Worm (Caenorhabditis elegans) whole organism, young adult: ENCODE data around the gene C50B8.4.

Experiments used
- B0019.2 ChIP-seq: fragments of 200-800 bp; sonication (Bioruptor generic); conservative IDR thresholded peaks from 2 replicates; pipeline ENCODE4 v1.3.6; 2022; ENCODE audit warnings: missing genetic modification reagents, missing genetic modification characterization, missing compliant biosample characterization
- F39B2.1 ChIP-seq: fragments of 200-800 bp; sonication (Bioruptor generic); IDR thresholded peaks from 2 replicates; pipeline ENCODE4 v1.3.6; 2022; ENCODE audit warnings: missing genetic modification reagents, missing genetic modification characterization, missing compliant biosample characterization
- F57A8.1 ChIP-seq: fragments of 200-800 bp; sonication (Bioruptor generic); optimal IDR thresholded peaks from 2 replicates; lab custom pipeline; 2018; ENCODE audit warnings: mild to moderate bottlenecking, missing genetic modification characterization, moderate library complexity, missing compliant biosample characterization
- K12H6.12 ChIP-seq: fragments of 200-800 bp; sonication (Bioruptor generic); optimal IDR thresholded peaks from 2 replicates; lab custom pipeline; 2018; ENCODE audit warnings: mild to moderate bottlenecking, missing genetic modification characterization, missing compliant biosample characterization
- Y53F4B.3 ChIP-seq: fragments of 200-800 bp; sonication (Bioruptor generic); IDR thresholded peaks from 2 replicates; pipeline ENCODE4 v1.3.6; 2022; ENCODE audit warnings: missing genetic modification reagents, missing genetic modification characterization, missing compliant biosample characterization
- Y95B8A.8 ChIP-seq: fragments of 200-800 bp; sonication (Bioruptor generic); IDR thresholded peaks from 2 replicates; pipeline ENCODE4 v1.3.6; 2022; ENCODE audit warnings: missing genetic modification reagents, missing genetic modification characterization, missing compliant biosample characterization
- akir-1 ChIP-seq: fragments of 200-800 bp; sonication (Bioruptor generic); optimal IDR thresholded peaks from 2 replicates; lab custom pipeline; 2018; ENCODE audit warnings: mild to moderate bottlenecking, missing genetic modification characterization, moderate library complexity, missing compliant biosample characterization
- atf-7 ChIP-seq: sonication (generic microtip); optimal IDR thresholded peaks from 2 replicates; lab custom pipeline; 2017; ENCODE audit warnings: mild to moderate bottlenecking, missing genetic modification characterization, missing compliant biosample characterization
- attf-3 ChIP-seq: fragments of 200-800 bp; sonication (Bioruptor generic); conservative IDR thresholded peaks from 2 replicates; pipeline ENCODE4 v1.3.6; 2022; ENCODE audit warnings: missing genetic modification reagents, missing genetic modification characterization, missing compliant biosample characterization
- attf-6 ChIP-seq: fragments of 200-800 bp; sonication (Bioruptor generic); IDR thresholded peaks from 2 replicates; pipeline ENCODE4 v1.3.6; 2022; ENCODE audit warnings: missing genetic modification reagents, missing genetic modification characterization, missing compliant biosample characterization
- cebp-2 ChIP-seq: fragments of 200-800 bp; sonication (Bioruptor generic); IDR thresholded peaks from 2 replicates; pipeline ENCODE4 v1.3.6; 2022; ENCODE audit warnings: missing genetic modification characterization, missing compliant biosample characterization
- ceh-27 ChIP-seq: fragments of 200-800 bp; sonication (Bioruptor generic); optimal IDR thresholded peaks from 2 replicates; lab custom pipeline; 2018; ENCODE audit warnings: mild to moderate bottlenecking, missing genetic modification characterization, moderate library complexity, missing compliant biosample characterization
- ceh-40 ChIP-seq: fragments of 200-800 bp; sonication (Bioruptor generic); IDR thresholded peaks from 2 replicates; pipeline ENCODE4 v1.3.6; 2022; ENCODE audit warnings: missing genetic modification characterization, missing compliant biosample characterization
- ceh-91 ChIP-seq: fragments of 200-800 bp; sonication (Bioruptor generic); IDR thresholded peaks from 2 replicates; pipeline ENCODE4 v1.3.6; 2022; ENCODE audit warnings: missing genetic modification reagents, missing genetic modification characterization, missing compliant biosample characterization
- dox-1 ChIP-seq: fragments of 200-800 bp; sonication (Bioruptor generic); IDR thresholded peaks from 2 replicates; pipeline ENCODE4 v1.3.6; 2022; ENCODE audit warnings: missing genetic modification reagents, missing genetic modification characterization, missing compliant biosample characterization
- dpl-1 ChIP-seq: fragments of 150-350 bp; optimal IDR thresholded peaks from 2 replicates; lab custom pipeline; 2014; ENCODE audit warnings: missing biosample characterization, missing genetic modification reagents, missing genetic modification characterization
- ets-4 ChIP-seq: fragments of 200-800 bp; sonication (Bioruptor generic); optimal IDR thresholded peaks from 2 replicates; lab custom pipeline; 2018; ENCODE audit warnings: mild to moderate bottlenecking, missing genetic modification characterization, missing compliant biosample characterization
- him-1 ChIP-seq: sonication (generic microtip); optimal IDR thresholded peaks from 2 replicates; lab custom pipeline; 2016; ENCODE audit warnings: missing genotype, missing genetic modification reagents, missing genetic modification characterization, missing compliant biosample characterization
- hlh-26 ChIP-seq: fragments of 200-800 bp; sonication (Bioruptor generic); conservative IDR thresholded peaks from 2 replicates; pipeline ENCODE4 v1.3.6; 2022; ENCODE audit warnings: missing genetic modification reagents, missing genetic modification characterization, missing compliant biosample characterization
- lag-1 ChIP-seq: fragments of 200-800 bp; sonication (Bioruptor generic); IDR thresholded peaks from 2 replicates; pipeline ENCODE4 v1.3.6; 2022; ENCODE audit warnings: missing genetic modification reagents, missing genetic modification characterization, missing compliant biosample characterization
- let-526 ChIP-seq: fragments of 200-800 bp; sonication (Bioruptor generic); IDR thresholded peaks from 2 replicates; pipeline ENCODE4 v1.3.6; 2022; ENCODE audit warnings: missing genetic modification reagents, missing genetic modification characterization, missing compliant biosample characterization
- lir-1 ChIP-seq: fragments of 200-800 bp; sonication (Bioruptor generic); conservative IDR thresholded peaks from 2 replicates; pipeline ENCODE4 v1.3.6; 2022; ENCODE audit warnings: missing genetic modification reagents, missing genetic modification characterization, missing compliant biosample characterization
- lsl-1 ChIP-seq: fragments of 200-800 bp; sonication (Bioruptor generic); optimal IDR thresholded peaks from 2 replicates; lab custom pipeline; 2018; ENCODE audit warnings: mild to moderate bottlenecking, missing genetic modification characterization, moderate library complexity, missing compliant biosample characterization
- madf-10 ChIP-seq: sonication (generic microtip); optimal IDR thresholded peaks from 2 replicates; lab custom pipeline; 2016; ENCODE audit warnings: mild to moderate bottlenecking, missing genetic modification characterization, missing compliant biosample characterization
- madf-6 ChIP-seq: fragments of 200-800 bp; sonication (Bioruptor generic); IDR thresholded peaks from 2 replicates; pipeline ENCODE4 v1.3.6; 2022; ENCODE audit warnings: missing genetic modification reagents, missing genetic modification characterization, missing compliant biosample characterization
- madf-8 ChIP-seq: fragments of 200-800 bp; sonication (Bioruptor generic); conservative IDR thresholded peaks from 2 replicates; pipeline ENCODE4 v1.3.6; 2022; ENCODE audit warnings: missing genetic modification reagents, missing genetic modification characterization, missing compliant biosample characterization
- mcd-1 ChIP-seq: fragments of 200-800 bp; sonication (Bioruptor generic); IDR thresholded peaks from 2 replicates; pipeline ENCODE4 v1.3.6; 2022; ENCODE audit warnings: missing genetic modification reagents, missing genetic modification characterization, missing compliant biosample characterization
- mel-28 ChIP-seq: sonication (generic microtip); optimal IDR thresholded peaks from 2 replicates; lab custom pipeline; 2016; ENCODE audit warnings: borderline replicate concordance, mild to moderate bottlenecking, missing genetic modification characterization, missing compliant biosample characterization
- mes-4 ChIP-seq: sonication (generic microtip); optimal IDR thresholded peaks from 2 replicates; lab custom pipeline; 2016; ENCODE audit warnings: missing genotype, missing genetic modification characterization, missing compliant biosample characterization
- nfya-2 ChIP-seq: fragments of 200-800 bp; sonication (Bioruptor generic); IDR thresholded peaks from 2 replicates; pipeline ENCODE4 v1.3.6; 2022; ENCODE audit warnings: missing genetic modification reagents, missing genetic modification characterization, missing compliant biosample characterization
- nfyb-1 ChIP-seq: fragments of 200-800 bp; sonication (Bioruptor generic); IDR thresholded peaks from 2 replicates; pipeline ENCODE4 v1.3.6; 2022; ENCODE audit warnings: missing genetic modification reagents, missing genetic modification characterization, missing compliant biosample characterization
- nhr-90 ChIP-seq: sonication (generic microtip); optimal IDR thresholded peaks from 2 replicates; lab custom pipeline; 2016; ENCODE audit warnings: missing genotype, mild to moderate bottlenecking, missing genetic modification characterization, missing compliant biosample characterization
- repo-1 ChIP-seq: sonication (generic microtip); optimal IDR thresholded peaks from 2 replicates; lab custom pipeline; 2017; ENCODE audit warnings: mild to moderate bottlenecking, missing genetic modification characterization, missing compliant biosample characterization
- rpc-1 ChIP-seq, 2 experiments: fragments of 150-350 bp in 1 of 2; sonication (generic microtip) in 1 of 2; optimal IDR thresholded peaks; 2 replicates each; lab custom pipeline; 2014 to 2018; ENCODE audit warnings: missing biosample characterization in 1 of 2, missing genetic modification characterization in 1 of 2, missing genetic modification reagents in 1 of 2, missing genotype in 1 of 2
- snpc-1.3 ChIP-seq: sonication (generic microtip); optimal IDR thresholded peaks from 2 replicates; lab custom pipeline; 2017; ENCODE audit warnings: missing genetic modification characterization, mild to moderate bottlenecking, missing compliant biosample characterization, antibody characterized with exemption, moderate library complexity, missing genotype, missing genetic modification reagents; ENCODE audit not compliant: insufficient read depth
- snpc-3.4 ChIP-seq: sonication (generic microtip); optimal IDR thresholded peaks from 2 replicates; lab custom pipeline; 2017; ENCODE audit warnings: missing genetic modification characterization, mild to moderate bottlenecking, missing compliant biosample characterization, antibody characterized with exemption, moderate library complexity, missing genotype, missing genetic modification reagents
- somi-1 ChIP-seq: fragments of 200-800 bp; sonication (Bioruptor generic); optimal IDR thresholded peaks from 2 replicates; lab custom pipeline; 2018; ENCODE audit warnings: mild to moderate bottlenecking, missing genetic modification characterization, missing compliant biosample characterization
- tbx-9 ChIP-seq: sonication (generic microtip); optimal IDR thresholded peaks from 2 replicates; lab custom pipeline; 2016; ENCODE audit warnings: borderline replicate concordance, missing genetic modification characterization, inconsistent platforms, missing compliant biosample characterization
- unc-62 ChIP-seq: fragments of 150-350 bp; optimal IDR thresholded peaks from 2 replicates; lab custom pipeline; 2014; ENCODE audit warnings: missing biosample characterization, missing genetic modification reagents, missing genetic modification characterization
- xnd-1 ChIP-seq: sonication (generic microtip); optimal IDR thresholded peaks from 2 replicates; lab custom pipeline; 2016; ENCODE audit warnings: missing genotype, missing genetic modification reagents, missing genetic modification characterization, missing compliant biosample characterization
- zfh-2 ChIP-seq: fragments of 200-800 bp; sonication (Bioruptor generic); conservative IDR thresholded peaks from 2 replicates; pipeline ENCODE4 v1.3.6; 2022; ENCODE audit warnings: missing genetic modification reagents, missing genetic modification characterization, missing compliant biosample characterization
- ztf-18 ChIP-seq: sonication (generic microtip); optimal IDR thresholded peaks from 2 replicates; lab custom pipeline; 2016; ENCODE audit warnings: missing genotype, mild to moderate bottlenecking, missing genetic modification characterization, missing compliant biosample characterization

The C50B8.4 gene

ce11 chrV:13591504-13592174, 19.8 kb downstream of the C50B8.4 start, which contains the start of gene tbcb-1:
Gene tbcb-1 (plus strand): TSS chrV:13592124.
- TF ChIP-seq B0019.2 (no peak), snpc-3.4 (tag; lab: Kevin White, UChicago) (peak; percentile 0), F57A8.1 (GFP tag; lab: Kevin White, UChicago) (no peak), mcd-1 (GFP tag; lab: Robert Waterston, UW) (peak; percentile 92), lsl-1 (GFP tag; lab: Kevin White, UChicago) (peak; percentile 32), nhr-90 (no peak), cebp-2 (GFP tag; lab: Robert Waterston, UW) (no peak), madf-6 (GFP tag; lab: Robert Waterston, UW) (peak; percentile 92), madf-8 (GFP tag; lab: Robert Waterston, UW) (peak; percentile 90), him-1 (tag; lab: Kevin White, UChicago) (peak; percentile 36), attf-3 (0 out of 2 replicates have a peak, but pooled peaks have one; percentile 19), somi-1 (no peak), tbx-9 (tag; lab: Kevin White, UChicago) (no peak), xnd-1 (peak; percentile 79)

- TF ChIP-seq madf-10 (no peak), madf-6 (GFP tag; lab: Robert Waterston, UW) (peak; percentile 47; the same call in 1 of the 2 replicates), Y95B8A.8 (0 out of 2 replicates have a peak, but pooled peaks have one; percentile 18)
Measured at ce11 chrV:13593083-13593482, 21.3 kb downstream of the C50B8.4 start, which contains the start of gene F53F4.4. Gene F53F4.4 (plus strand): TSS chrV:13593383.

ce11 chrV:13598370-13598769, 26.6 kb downstream of the C50B8.4 start:
- no peak for TF ChIP-seq ceh-40
- TF ChIP-seq ets-4, result no peak
- TF ChIP-seq madf-6 (GFP tag; lab: Robert Waterston, UW), result no peak
- no peak for TF ChIP-seq Y95B8A.8
- no peak for TF ChIP-seq nfyb-1 (GFP tag; lab: Robert Waterston, UW)
- no peak for TF ChIP-seq ztf-18
- no peak for TF ChIP-seq akir-1
- no peak for TF ChIP-seq atf-7 (tag; lab: Kevin White, UChicago)
- TF ChIP-seq unc-62 (GFP tag; lab: Kevin White, UChicago), result no peak
- no peak for TF ChIP-seq hlh-26
- TF ChIP-seq lag-1, result no peak
- no peak for TF ChIP-seq rpc-1 (optimal IDR thresholded peaks at IDR 0.05; lab: Kevin White, UChicago)
- no peak for TF ChIP-seq rpc-1 (tag; optimal IDR thresholded peaks at IDR 0.05; lab: Kevin White, UChicago)
- TF ChIP-seq K12H6.12 (tag; lab: Kevin White, UChicago), result no peak
- no peak for TF ChIP-seq B0019.2
- TF ChIP-seq mel-28 (tag; lab: Kevin White, UChicago), result no peak
- TF ChIP-seq repo-1 (tag; lab: Kevin White, UChicago), result no peak
- no peak for TF ChIP-seq somi-1
- no peak for TF ChIP-seq zfh-2

ce11 chrV:13600882-13601281, 29.1 kb downstream of the C50B8.4 start, which contains the start of gene rdy-2:
Gene rdy-2 (minus strand): TSS chrV:13600982.
- TF ChIP-seq dox-1 (GFP tag; lab: Robert Waterston, UW) (no peak), snpc-1.3 (tag; lab: Kevin White, UChicago) (no peak), F39B2.1 (no peak), ceh-91 (GFP tag; lab: Robert Waterston, UW) (no peak), Y53F4B.3 (GFP tag; lab: Robert Waterston, UW) (no peak), lir-1 (no peak), K12H6.12 (tag; lab: Kevin White, UChicago) (no peak), zfh-2 (no peak), nfya-2 (GFP tag; lab: Robert Waterston, UW) (no peak), attf-6 (GFP tag; lab: Robert Waterston, UW) (no peak), dpl-1 (GFP tag; lab: Kevin White, UChicago) (no peak), let-526 (no peak), ztf-18 (no peak), ceh-27 (no peak), ets-4 (no peak), tbx-9 (tag; lab: Kevin White, UChicago) (no peak), mes-4 (tag; lab: Kevin White, UChicago) (no peak)
